2 fruit fly cellular contexts compared by ENCODE assay signal in the genomic region with DNA sequence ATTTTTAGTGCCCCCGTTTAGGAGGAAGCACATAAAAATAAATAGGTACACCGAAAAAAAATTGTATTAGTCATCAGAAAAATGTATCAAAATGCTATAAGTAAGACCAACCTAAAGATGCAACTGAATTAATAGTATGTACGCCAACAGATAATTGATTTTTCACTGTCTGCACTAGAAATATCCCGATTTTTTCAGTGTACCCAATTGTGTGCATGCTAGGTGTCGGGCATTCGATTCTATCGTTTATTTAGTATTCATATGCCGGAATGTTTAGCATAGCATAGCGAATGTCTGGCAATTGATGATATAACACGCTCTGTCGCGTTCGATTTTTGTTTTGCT.
A peak's percentile ranks its signal among the peaks of the same experiment; 100 is the strongest.
TF ChIP-seq lines count a peak whose summit lies in the region.

No protein-coding gene starts in this region.

TF ChIP-seq in whole organism, embryonic, 481 proteins besides CTCF, POLR2A, EP300 and RAD21 (continued from another document and continues in another):
- TF ChIP-seq grn (GFP tag; optimal IDR thresholded peaks at IDR 0.05; lab: Kevin White, UChicago) (peak; percentile 40), Bgb (GFP tag; IDR thresholded peaks at IDR 0.05; lab: Robert Waterston, UW; ENCODE audit: partially characterized antibody) (no peak), odd (GFP tag; optimal IDR thresholded peaks at IDR 0.05; lab: Kevin White, UChicago) (peak; percentile 75), Drgx (GFP tag; IDR thresholded peaks at IDR 0.05; lab: Robert Waterston, UW) (peak; percentile 85), B-H2 (GFP tag; optimal IDR thresholded peaks at IDR 0.05; lab: Kevin White, UChicago) (no peak), fd96Cb (tag; optimal IDR thresholded peaks at IDR 0.05; lab: Kevin White, UChicago) (peak; percentile 79), mirr (GFP tag; optimal IDR thresholded peaks at IDR 0.05; lab: Kevin White, UChicago) (peak; percentile 65), chm (GFP tag; IDR thresholded peaks at IDR 0.05; lab: Robert Waterston, UW) (peak; percentile 88), peb (GFP tag; IDR thresholded peaks at IDR 0.05; lab: Robert Waterston, UW) (0 out of 2 replicates have a peak, but pooled peaks have one; percentile 64), CG6854 (GFP tag; optimal IDR thresholded peaks at IDR 0.05; lab: Kevin White, UChicago) (peak; percentile 79), en (GFP tag; optimal IDR thresholded peaks at IDR 0.05; lab: Kevin White, UChicago) (peak; percentile 81), CG12942 (GFP tag; optimal IDR thresholded peaks at IDR 0.05; lab: Kevin White, UChicago) (peak; percentile 81), CG10147 (GFP tag; optimal IDR thresholded peaks at IDR 0.05; lab: Kevin White, UChicago) (peak; percentile 67), ato (GFP tag; IDR thresholded peaks at IDR 0.05; lab: Robert Waterston, UW; ENCODE audit: partially characterized antibody) (no peak), dimm (GFP tag; IDR thresholded peaks at IDR 0.05; lab: Robert Waterston, UW) (no peak), oc (tag; optimal IDR thresholded peaks at IDR 0.05; lab: Kevin White, UChicago) (peak; percentile 76), Fer3 (tag; optimal IDR thresholded peaks at IDR 0.05; lab: Kevin White, UChicago) (peak; percentile 86), MTF-1 (GFP tag; optimal IDR thresholded peaks at IDR 0.05; lab: Kevin White, UChicago; ENCODE audit: borderline replicate concordance) (peak; percentile 53), D19A (tag; optimal IDR thresholded peaks at IDR 0.05; lab: Kevin White, UChicago) (peak; percentile 64), MESR4 (GFP tag; optimal IDR thresholded peaks at IDR 0.05; lab: Kevin White, UChicago) (peak; percentile 18), onecut (GFP tag; IDR thresholded peaks at IDR 0.05; lab: Robert Waterston, UW) (peak; percentile 81), ase (GFP tag; IDR thresholded peaks at IDR 0.05; lab: Robert Waterston, UW) (peak; percentile 79; the same call in 2 of the 3 replicates), CG16863 (GFP tag; optimal IDR thresholded peaks at IDR 0.05; lab: Kevin White, UChicago) (peak; percentile 88), shn (GFP tag; optimal IDR thresholded peaks at IDR 0.05; lab: Kevin White, UChicago) (peak; percentile 80), sc (optimal IDR thresholded peaks at IDR 0.05; lab: Kevin White, UChicago) (no peak), sc (GFP tag; optimal IDR thresholded peaks at IDR 0.05; lab: Kevin White, UChicago) (peak; percentile 66), CG2889 (GFP tag; IDR thresholded peaks at IDR 0.05; lab: Robert Waterston, UW) (peak; percentile 82), hb (GFP tag; IDR thresholded peaks at IDR 0.05; lab: Robert Waterston, UW; ENCODE audit: partially characterized antibody) (no peak), gro (GFP tag; optimal IDR thresholded peaks at IDR 0.05; lab: Kevin White, UChicago) (peak; percentile 93), CG10366 (GFP tag; IDR thresholded peaks at IDR 0.05; lab: Robert Waterston, UW) (peak; percentile 88), CG9876 (GFP tag; optimal IDR thresholded peaks at IDR 0.05; lab: Kevin White, UChicago) (peak; percentile 51), CG14710 (tag; optimal IDR thresholded peaks at IDR 0.05; lab: Kevin White, UChicago) (peak; percentile 52), dati (GFP tag; IDR thresholded peaks at IDR 0.05; lab: Robert Waterston, UW) (peak; percentile 72; the same call in 1 of the 2 replicates), HLH54F (GFP tag; optimal IDR thresholded peaks at IDR 0.05; lab: Kevin White, UChicago) (peak; percentile 85), CG14965 (GFP tag; optimal IDR thresholded peaks at IDR 0.05; lab: Kevin White, UChicago; ENCODE audit: borderline replicate concordance) (peak; percentile 73), CG34224 (GFP tag; IDR thresholded peaks at IDR 0.05; lab: Robert Waterston, UW; ENCODE audit: partially characterized antibody) (no peak), CG12071 (GFP tag; optimal IDR thresholded peaks at IDR 0.05; lab: Kevin White, UChicago) (peak; percentile 81), Doc2 (GFP tag; IDR thresholded peaks at IDR 0.05; lab: Robert Waterston, UW) (no peak; the same call in 1 of the 2 replicates), Mad (GFP tag; optimal IDR thresholded peaks at IDR 0.05; lab: Kevin White, UChicago) (peak; percentile 91), CG10267 (tag; optimal IDR thresholded peaks at IDR 0.05; lab: Kevin White, UChicago) (peak; percentile 59), lab (GFP tag; optimal IDR thresholded peaks at IDR 0.05; lab: Kevin White, UChicago) (peak; percentile 89), CG6254 (GFP tag; optimal IDR thresholded peaks at IDR 0.05; lab: Kevin White, UChicago) (no peak), ind (GFP tag; optimal IDR thresholded peaks at IDR 0.05; lab: Kevin White, UChicago) (peak; percentile 88), CG8290 (GFP tag; optimal IDR thresholded peaks at IDR 0.05; lab: Kevin White, UChicago) (peak; percentile 26), CG8290 (tag; optimal IDR thresholded peaks at IDR 0.05; lab: Kevin White, UChicago) (peak in 1 of 2 experiments; percentile 95), CG17385 (GFP tag; optimal IDR thresholded peaks at IDR 0.05; lab: Kevin White, UChicago) (peak; percentile 82), CG4360 (GFP tag; IDR thresholded peaks at IDR 0.05; lab: Robert Waterston, UW) (peak; percentile 58; the same call in 1 of the 2 replicates), p53 (GFP tag; optimal IDR thresholded peaks at IDR 0.05; lab: Kevin White, UChicago) (peak; percentile 79), tgo (GFP tag; IDR thresholded peaks at IDR 0.05; lab: Robert Waterston, UW) (peak; percentile 91), CG4730 (GFP tag; IDR thresholded peaks at IDR 0.05; lab: Robert Waterston, UW) (peak; percentile 74; the same call in 1 of the 2 replicates), org-1 (GFP tag; optimal IDR thresholded peaks at IDR 0.05; lab: Kevin White, UChicago) (peak; percentile 82), CG6654 (GFP tag; optimal IDR thresholded peaks at IDR 0.05; lab: Kevin White, UChicago) (peak; percentile 49), CG12236 (GFP tag; optimal IDR thresholded peaks at IDR 0.05; lab: Kevin White, UChicago) (peak; percentile 78), fu2 (GFP tag; optimal IDR thresholded peaks at IDR 0.05; lab: Kevin White, UChicago) (peak; percentile 89), h (optimal IDR thresholded peaks at IDR 0.05; lab: Kevin White, UChicago) (no peak), CG3995 (GFP tag; optimal IDR thresholded peaks at IDR 0.05; lab: Kevin White, UChicago) (peak; percentile 45), CHES-1-like (GFP tag; optimal IDR thresholded peaks at IDR 0.05; lab: Kevin White, UChicago) (peak; percentile 86), Spps (tag; optimal IDR thresholded peaks at IDR 0.05; lab: Kevin White, UChicago) (peak; percentile 26), Atf3 (GFP tag; optimal IDR thresholded peaks at IDR 0.05; lab: Kevin White, UChicago) (peak; percentile 80), Taf1 (GFP tag; IDR thresholded peaks at IDR 0.05; lab: Robert Waterston, UW) (peak; percentile 71), otp (GFP tag; IDR thresholded peaks at IDR 0.05; lab: Robert Waterston, UW) (peak; percentile 91), fru (optimal IDR thresholded peaks at IDR 0.05; lab: Kevin White, UChicago) (no peak)

TF ChIP-seq in whole organism, prepupa, 60 proteins besides CTCF, POLR2A, EP300 and RAD21 (continued from another document):
- TF ChIP-seq net (GFP tag; optimal IDR thresholded peaks at IDR 0.05; lab: Kevin White, UChicago) (peak; percentile 38), Sox14 (GFP tag; optimal IDR thresholded peaks at IDR 0.05; lab: Kevin White, UChicago) (peak; percentile 55), Gug (GFP tag; IDR thresholded peaks at IDR 0.05; lab: Robert Waterston, UW) (peak; percentile 75), CG8319 (GFP tag; optimal IDR thresholded peaks at IDR 0.05; lab: Kevin White, UChicago) (no peak), Ets21C (GFP tag; optimal IDR thresholded peaks at IDR 0.05; lab: Kevin White, UChicago) (peak; percentile 29), esn (GFP tag; optimal IDR thresholded peaks at IDR 0.05; lab: Kevin White, UChicago) (peak; percentile 62), CG8119 (GFP tag; IDR thresholded peaks at IDR 0.05; lab: Robert Waterston, UW) (peak; percentile 75), Lpt (GFP tag; optimal IDR thresholded peaks at IDR 0.05; lab: Kevin White, UChicago) (peak; percentile 13), CG31627 (GFP tag; optimal IDR thresholded peaks at IDR 0.05; lab: Kevin White, UChicago) (peak; percentile 66)
